Worm (Caenorhabditis elegans) whole organism, late embryonic: ENCODE measurements around the gene cyp-43A1.

ENCODE experiments used
- C38D4.7 ChIP-seq: fragments of 200-800 bp; sonication (Bioruptor generic); optimal IDR thresholded peaks from 2 replicates; lab custom pipeline; 2018; ENCODE audit warnings: mild to moderate bottlenecking, missing genetic modification characterization, moderate library complexity, missing compliant biosample characterization
- ceh-34 ChIP-seq: sonication (generic microtip); optimal IDR thresholded peaks from 2 replicates; lab custom pipeline; 2016; ENCODE audit warnings: mild to moderate bottlenecking, missing genetic modification characterization, missing compliant biosample characterization
- fkh-10 ChIP-seq: fragments of 150-350 bp; optimal IDR thresholded peaks from 2 replicates; lab custom pipeline; 2014; ENCODE audit warnings: missing biosample characterization, missing genetic modification reagents, missing genetic modification characterization
- hlh-8 ChIP-seq: sonication (generic microtip); optimal IDR thresholded peaks from 2 replicates; lab custom pipeline; 2016; ENCODE audit warnings: missing genotype, missing genetic modification characterization, missing compliant biosample characterization
- lin-11 ChIP-seq: fragments of 200-800 bp; sonication (Bioruptor generic); optimal IDR thresholded peaks from 2 replicates; lab custom pipeline; 2018; ENCODE audit warnings: mild to moderate bottlenecking, missing genetic modification characterization, missing compliant biosample characterization
- madf-2 ChIP-seq: sonication (generic microtip); optimal IDR thresholded peaks from 2 replicates; lab custom pipeline; 2017; ENCODE audit warnings: missing genetic modification characterization, missing compliant biosample characterization
- nhr-232 ChIP-seq: sonication (generic microtip); optimal IDR thresholded peaks from 2 replicates; lab custom pipeline; 2016; ENCODE audit warnings: missing genetic modification characterization, missing compliant biosample characterization
- sox-4 ChIP-seq: sonication (generic microtip); optimal IDR thresholded peaks from 2 replicates; lab custom pipeline; 2017; ENCODE audit warnings: mild to moderate bottlenecking, missing genetic modification characterization, inconsistent platforms, missing compliant biosample characterization
- tbx-2 ChIP-seq: sonication (generic microtip); optimal IDR thresholded peaks from 2 replicates; lab custom pipeline; 2016; ENCODE audit warnings: missing genetic modification characterization, missing compliant biosample characterization
- ttx-3 ChIP-seq: sonication (generic microtip); optimal IDR thresholded peaks from 2 replicates; lab custom pipeline; 2016; ENCODE audit warnings: missing genetic modification reagents, missing genetic modification characterization, missing compliant biosample characterization

DNA sequence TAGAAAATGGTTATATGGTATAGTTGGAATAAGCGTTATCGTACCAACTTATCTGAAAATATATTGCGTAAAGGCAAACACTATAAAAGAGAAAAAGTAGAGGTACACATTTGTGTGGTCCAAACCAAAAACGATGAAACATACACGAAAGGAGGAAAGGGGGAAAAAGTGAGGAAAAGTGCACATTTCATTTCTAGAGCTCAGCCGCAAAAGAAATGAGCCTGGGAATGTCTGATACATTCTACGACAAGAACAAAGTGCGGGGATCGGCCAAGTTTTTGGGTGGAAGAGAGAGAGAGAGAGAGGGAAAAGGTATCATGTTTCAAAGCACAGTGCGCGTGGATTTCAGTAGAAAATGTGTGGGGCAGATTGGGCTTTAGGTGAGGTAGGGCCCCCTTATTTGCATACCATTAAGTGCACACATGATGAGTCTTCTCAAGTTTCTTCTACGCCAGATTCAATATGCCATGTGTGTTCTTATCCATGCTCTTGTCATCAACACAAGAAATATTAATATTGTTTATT is 19.5 kb downstream of the cyp-43A1 start, which contains the start of gene rgs-6:
- TF ChIP-seq fkh-10 (no peak), sox-4 (no peak), madf-2 (tag; lab: Kevin White, UChicago) (no peak), ttx-3 (tag; lab: Kevin White, UChicago) (no peak), tbx-2 (no peak), ceh-34 (tag; lab: Kevin White, UChicago) (peak; percentile 88), C38D4.7 (GFP tag; lab: Kevin White, UChicago) (no peak), hlh-8 (no peak), lin-11 (tag; lab: Kevin White, UChicago) (no peak), nhr-232 (tag; lab: Kevin White, UChicago) (no peak)
